Fruit fly (Drosophila melanogaster): ENCODE measurements around the gene CG31789.
A peak's percentile ranks its signal among the peaks of the same experiment; 100 is the strongest.

The CG31789 gene

dm6 chr2L:18571724-18572427, 33.9 kb upstream of the CG31789 start (continued):
- TF ChIP-seq CG2120 (GFP tag; optimal IDR thresholded peaks at IDR 0.05) (peak; percentile 16), tll (GFP tag; optimal IDR thresholded peaks at IDR 0.05) (no peak), org-1 (GFP tag; optimal IDR thresholded peaks at IDR 0.05) (no peak), ci (GFP tag; IDR thresholded peaks at IDR 0.05) (peak; percentile 57; the same call in 1 of the 3 replicates), CG10366 (GFP tag; IDR thresholded peaks at IDR 0.05) (no peak), Ets97D (GFP tag; optimal IDR thresholded peaks at IDR 0.05) (no peak), lilli (GFP tag; optimal IDR thresholded peaks at IDR 0.05) (no peak), wor (GFP tag; IDR thresholded peaks at IDR 0.05) (no peak), CG32767 (GFP tag; IDR thresholded peaks at IDR 0.05) (no peak), Ets65A (GFP tag) (peak; percentile 81), CG12391 (tag; optimal IDR thresholded peaks at IDR 0.05) (no peak), Meics (GFP tag; optimal IDR thresholded peaks at IDR 0.05) (no peak), CG17912 (GFP tag; optimal IDR thresholded peaks at IDR 0.05) (no peak), CG17385 (GFP tag; optimal IDR thresholded peaks at IDR 0.05) (peak; percentile 9), bab2 (GFP tag; optimal IDR thresholded peaks at IDR 0.05) (no peak), da (GFP tag; optimal IDR thresholded peaks at IDR 0.05) (no peak), CG8924 (tag; optimal IDR thresholded peaks at IDR 0.05) (no peak), CG10462 (GFP tag; optimal IDR thresholded peaks at IDR 0.05) (no peak), CG3726 (GFP tag; IDR thresholded peaks at IDR 0.05) (no peak), mld (GFP tag; IDR thresholded peaks at IDR 0.05; ENCODE audit: partially characterized antibody) (no peak), trem (tag; optimal IDR thresholded peaks at IDR 0.05) (no peak), ems (GFP tag; optimal IDR thresholded peaks at IDR 0.05) (no peak), Ssrp (tag; optimal IDR thresholded peaks at IDR 0.05) (no peak), Pdp1 (GFP tag; optimal IDR thresholded peaks at IDR 0.05) (no peak), zf30C (GFP tag; optimal IDR thresholded peaks at IDR 0.05) (no peak), CG11723 (GFP tag; optimal IDR thresholded peaks at IDR 0.05) (no peak), slbo (GFP tag; IDR thresholded peaks at IDR 0.05) (peak; percentile 40; the same call in 1 of the 2 replicates), Mrtf (GFP tag; IDR thresholded peaks at IDR 0.05) (no peak), cwo (GFP tag; optimal IDR thresholded peaks at IDR 0.05) (peak; percentile 41), rib (GFP tag; IDR thresholded peaks at IDR 0.05) (no peak), Neu2 (GFP tag; optimal IDR thresholded peaks at IDR 0.05; ENCODE audit: borderline replicate concordance) (no peak), crc (GFP tag; optimal IDR thresholded peaks at IDR 0.05) (no peak), nom (GFP tag; optimal IDR thresholded peaks at IDR 0.05) (peak; percentile 49), unpg (GFP tag; optimal IDR thresholded peaks at IDR 0.05) (peak; percentile 4), CG11695 (GFP tag; IDR thresholded peaks at IDR 0.05) (peak; percentile 44; the same call in 1 of the 3 replicates), wdn (GFP tag; IDR thresholded peaks at IDR 0.05) (no peak), Kr (GFP tag; optimal IDR thresholded peaks at IDR 0.05) (no peak), CG17359 (tag; optimal IDR thresholded peaks at IDR 0.05) (peak; percentile 10), CG31224 (GFP tag; IDR thresholded peaks at IDR 0.05) (no peak), Rx (GFP tag; IDR thresholded peaks at IDR 0.05) (no peak), Hr39 (optimal IDR thresholded peaks at IDR 0.05) (no peak), CG17361 (GFP tag; IDR thresholded peaks at IDR 0.05) (0 out of 3 replicates have a peak, but pooled peaks have one; percentile 20), NFAT (GFP tag; IDR thresholded peaks at IDR 0.05) (peak; percentile 33; the same call in 1 of the 2 replicates), Dbx (GFP tag; IDR thresholded peaks at IDR 0.05) (0 out of 3 replicates have a peak, but pooled peaks have one; percentile 43), Hmx (GFP tag; optimal IDR thresholded peaks at IDR 0.05) (no peak), Ravus (GFP tag; IDR thresholded peaks at IDR 0.05) (no peak), B-H1 (GFP tag; IDR thresholded peaks at IDR 0.05) (no peak; the same call in 2 of the 3 replicates), vvl (GFP tag; IDR thresholded peaks at IDR 0.05) (peak; percentile 63), dmrt99B (tag; optimal IDR thresholded peaks at IDR 0.05) (no peak), hbn (GFP tag; IDR thresholded peaks at IDR 0.05; ENCODE audit: partially characterized antibody) (no peak), CG15601 (tag; optimal IDR thresholded peaks at IDR 0.05) (no peak)
